Fruit fly (Drosophila melanogaster): ENCODE data around the gene Hn.

The Hn gene

dm6 chr3L:7807552-7808402, 47.5 kb downstream of the Hn start:
- no peak for TF ChIP-seq Vsx2 (GFP tag; optimal IDR thresholded peaks at IDR 0.05; ENCODE audit: partially characterized antibody)
- TF ChIP-seq CrebA (GFP tag; optimal IDR thresholded peaks at IDR 0.05; ENCODE audit: borderline replicate concordance): no peak
- no peak for TF ChIP-seq jim (GFP tag; optimal IDR thresholded peaks at IDR 0.05)
- TF ChIP-seq sage (GFP tag; optimal IDR thresholded peaks at IDR 0.05): no peak
- no peak for TF ChIP-seq Hnf4 (GFP tag; optimal IDR thresholded peaks at IDR 0.05)
- no peak for TF ChIP-seq HLH106 (tag; optimal IDR thresholded peaks at IDR 0.05)
- TF ChIP-seq usp (GFP tag; optimal IDR thresholded peaks at IDR 0.05): no peak
- TF ChIP-seq foxo (GFP tag; optimal IDR thresholded peaks at IDR 0.05): no peak
- TF ChIP-seq h (GFP tag; optimal IDR thresholded peaks at IDR 0.05): no peak
- no peak for TF ChIP-seq Hr83 (GFP tag; optimal IDR thresholded peaks at IDR 0.05; ENCODE audit: poor library complexity, severe bottlenecking)
- TF ChIP-seq sv (GFP tag; optimal IDR thresholded peaks at IDR 0.05): no peak
- TF ChIP-seq CG32264 (GFP tag; optimal IDR thresholded peaks at IDR 0.05): no peak
- no peak for TF ChIP-seq Dif (GFP tag; optimal IDR thresholded peaks at IDR 0.05; ENCODE audit: partially characterized antibody)
- no peak for TF ChIP-seq br (GFP tag; optimal IDR thresholded peaks at IDR 0.05)
- no peak for TF ChIP-seq GATAd (GFP tag; optimal IDR thresholded peaks at IDR 0.05)
- TF ChIP-seq dl (GFP tag; optimal IDR thresholded peaks at IDR 0.05; ENCODE audit: insufficient read depth in 1 of 2, partially characterized antibody in 2 of 2): no peak

dm6 chr3L:7808491-7809162, 48.4 kb downstream of the Hn start:
- no peak for TF ChIP-seq Abd-B (GFP tag; optimal IDR thresholded peaks at IDR 0.05)
- TF ChIP-seq Dif (GFP tag; optimal IDR thresholded peaks at IDR 0.05; ENCODE audit: partially characterized antibody): peak; percentile 35
- TF ChIP-seq dl (GFP tag; optimal IDR thresholded peaks at IDR 0.05; ENCODE audit: insufficient read depth in 1 of 2, partially characterized antibody in 2 of 2): peak; percentile 25 to 46
- no peak for TF ChIP-seq Rel (GFP tag; optimal IDR thresholded peaks at IDR 0.05)
- TF ChIP-seq Rel (tag; optimal IDR thresholded peaks at IDR 0.05): peak; percentile 22

DNA sequence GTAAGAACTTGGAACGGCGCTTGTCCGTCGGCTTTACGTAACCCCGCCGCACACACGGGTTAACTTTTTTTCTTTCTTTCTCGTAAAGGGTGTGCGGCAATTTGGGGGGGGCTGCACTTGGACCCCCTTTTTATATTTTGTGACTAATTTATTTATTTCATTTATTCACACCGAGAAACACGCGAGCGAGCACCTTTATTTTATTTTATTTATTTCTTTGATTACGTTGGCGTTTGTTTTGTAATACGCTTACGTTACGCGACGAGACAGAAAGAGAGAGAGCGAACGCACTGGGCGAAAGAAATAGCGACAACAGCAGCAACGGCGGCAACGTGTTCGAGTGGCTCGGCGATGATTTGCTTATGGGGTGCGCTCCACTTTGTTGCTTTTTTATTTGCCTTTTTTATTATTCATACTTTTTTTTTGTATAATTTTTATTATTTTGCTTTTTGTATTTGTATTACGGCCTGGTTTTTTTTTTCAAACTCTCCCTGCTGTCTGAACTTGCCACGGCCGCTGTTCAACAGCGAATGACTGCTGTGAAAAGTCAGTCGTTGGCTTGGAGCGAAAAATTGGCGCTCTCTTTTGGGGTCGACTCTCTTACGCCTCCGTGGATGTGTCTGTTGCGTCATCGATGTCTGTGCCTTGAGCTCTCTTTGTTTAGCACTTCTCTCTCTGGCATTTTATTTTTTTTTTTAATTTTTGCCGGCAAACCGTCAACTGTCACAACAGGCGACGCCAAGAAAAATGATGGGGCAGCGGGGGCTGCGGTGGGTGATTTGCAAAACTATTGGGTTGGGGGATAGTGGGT, 49.2 kb downstream of the Hn start, which contains the start of gene CG32369:
Gene CG32369 (minus strand): TSS at position 537 of the 811 bp plus-strand sequence.
- peak; percentile 90 for TF ChIP-seq Sp1 (GFP tag; optimal IDR thresholded peaks at IDR 0.05)
- TF ChIP-seq Hr78 (GFP tag; optimal IDR thresholded peaks at IDR 0.05): no peak
- TF ChIP-seq Abd-B (GFP tag; optimal IDR thresholded peaks at IDR 0.05): no peak
- TF ChIP-seq ey (GFP tag; optimal IDR thresholded peaks at IDR 0.05): peak; percentile 35
- peak; percentile 64 for TF ChIP-seq Vsx2 (GFP tag; optimal IDR thresholded peaks at IDR 0.05; ENCODE audit: partially characterized antibody)
- peak; percentile 79 for TF ChIP-seq jim (GFP tag; optimal IDR thresholded peaks at IDR 0.05)
- peak; percentile 68 for TF ChIP-seq br (GFP tag; optimal IDR thresholded peaks at IDR 0.05)
- TF ChIP-seq Rel (GFP tag; optimal IDR thresholded peaks at IDR 0.05): peak; percentile 91
- no peak for TF ChIP-seq Rel (tag; optimal IDR thresholded peaks at IDR 0.05)
- TF ChIP-seq GATAd (GFP tag; optimal IDR thresholded peaks at IDR 0.05): no peak
- TF ChIP-seq Hnf4 (GFP tag; optimal IDR thresholded peaks at IDR 0.05): peak; percentile 40
- no peak for TF ChIP-seq Myc (optimal IDR thresholded peaks at IDR 0.05)
- no peak for TF ChIP-seq woc (GFP tag; optimal IDR thresholded peaks at IDR 0.05)
- TF ChIP-seq Hr83 (GFP tag; optimal IDR thresholded peaks at IDR 0.05; ENCODE audit: poor library complexity, severe bottlenecking): peak; percentile 67
- TF ChIP-seq Dfd (GFP tag; optimal IDR thresholded peaks at IDR 0.05): no peak
- TF ChIP-seq dl (GFP tag; optimal IDR thresholded peaks at IDR 0.05; ENCODE audit: insufficient read depth in 1 of 2, partially characterized antibody in 2 of 2): peak in 1 of 2 experiments; percentile 66
- TF ChIP-seq lola (GFP tag; optimal IDR thresholded peaks at IDR 0.05): no peak
- TF ChIP-seq Dif (GFP tag; optimal IDR thresholded peaks at IDR 0.05; ENCODE audit: partially characterized antibody): peak; percentile 83
- peak; percentile 48 for TF ChIP-seq tai (GFP tag; optimal IDR thresholded peaks at IDR 0.05)
- no peak for TF ChIP-seq HLH106 (tag; optimal IDR thresholded peaks at IDR 0.05)
- TF ChIP-seq Jra (GFP tag; optimal IDR thresholded peaks at IDR 0.05): peak; percentile 65
- peak; percentile 83 for TF ChIP-seq fru (GFP tag; optimal IDR thresholded peaks at IDR 0.05)
- no peak for TF ChIP-seq dmrt93B (GFP tag; optimal IDR thresholded peaks at IDR 0.05)
- peak; percentile 88 for TF ChIP-seq CrebA (GFP tag; optimal IDR thresholded peaks at IDR 0.05; ENCODE audit: borderline replicate concordance)
- TF ChIP-seq brk (GFP tag; optimal IDR thresholded peaks at IDR 0.05): peak; percentile 79
- TF ChIP-seq dsf (GFP tag; optimal IDR thresholded peaks at IDR 0.05; ENCODE audit: borderline replicate concordance): no peak
- peak; percentile 81 for TF ChIP-seq sage (GFP tag; optimal IDR thresholded peaks at IDR 0.05)
- no peak for TF ChIP-seq CG32264 (GFP tag; optimal IDR thresholded peaks at IDR 0.05)
- TF ChIP-seq foxo (GFP tag; optimal IDR thresholded peaks at IDR 0.05): peak in 1 of 2 experiments; percentile 56
- TF ChIP-seq rgr (GFP tag; optimal IDR thresholded peaks at IDR 0.05): peak; percentile 66
- peak; percentile 54 for TF ChIP-seq psq (GFP tag; optimal IDR thresholded peaks at IDR 0.05)
- no peak for TF ChIP-seq usp (GFP tag; optimal IDR thresholded peaks at IDR 0.05)
- TF ChIP-seq N (GFP tag; optimal IDR thresholded peaks at IDR 0.05): no peak
- peak; percentile 45 for TF ChIP-seq OdsH (GFP tag; optimal IDR thresholded peaks at IDR 0.05)
- TF ChIP-seq pan (optimal IDR thresholded peaks at IDR 0.05): no peak
- no peak for TF ChIP-seq Mio (GFP tag; optimal IDR thresholded peaks at IDR 0.05)
- peak; percentile 68 for TF ChIP-seq h (GFP tag; optimal IDR thresholded peaks at IDR 0.05)
- TF ChIP-seq sv (GFP tag; optimal IDR thresholded peaks at IDR 0.05): no peak

All from whole organism, wandering third instar larva.